Worm (Caenorhabditis elegans) whole organism, L2 larva: ENCODE measurements around the gene apx-1.

Source experiments
- alr-1 ChIP-seq: fragments of 150-350 bp; optimal IDR thresholded peaks from 2 replicates; lab custom pipeline; 2014; ENCODE audit warnings: missing biosample characterization, missing genetic modification characterization
- egl-27 ChIP-seq: sonication (generic microtip); optimal IDR thresholded peaks from 3 replicates; lab custom pipeline; 2017; ENCODE audit warnings: missing biosample characterization, missing genetic modification reagents, missing genetic modification characterization

- TF ChIP-seq egl-27 (tag; lab: Kevin White, UChicago) (no peak), alr-1 (tag; lab: Kevin White, UChicago) (no peak)
Measured at ce11 chrV:3195814-3196213, 14.2 kb upstream of the apx-1 start.
